Worm (Caenorhabditis elegans) whole organism, midembryonic: Measurements from ENCODE around the gene F23F1.6.

Experiments
- T22C8.4 ChIP-seq: fragments of 200-800 bp; sonication (Bioruptor generic); IDR thresholded peaks from 2 replicates; pipeline ENCODE4 v1.3.6; 2022; ENCODE audit warnings: missing genetic modification characterization, missing compliant biosample characterization
- cog-1 ChIP-seq: sonication (generic microtip); optimal IDR thresholded peaks from 2 replicates; lab custom pipeline; 2016; ENCODE audit warnings: missing genetic modification characterization, missing compliant biosample characterization
- flt-1 ChIP-seq: fragments of 200-800 bp; sonication (Bioruptor generic); IDR thresholded peaks from 2 replicates; pipeline ENCODE4 v1.3.6; 2022; ENCODE audit warnings: missing genetic modification characterization, missing compliant biosample characterization
- klf-2 ChIP-seq: fragments of 200-800 bp; sonication (Bioruptor generic); conservative IDR thresholded peaks from 2 replicates; pipeline ENCODE4 v1.3.6; 2022; ENCODE audit warnings: missing genetic modification reagents, missing genetic modification characterization, missing compliant biosample characterization
- med-1 ChIP-seq: sonication (generic microtip); optimal IDR thresholded peaks from 2 replicates; lab custom pipeline; 2017; ENCODE audit warnings: missing genetic modification characterization, mild to moderate bottlenecking, missing compliant biosample characterization, antibody characterized with exemption, missing genetic modification reagents; ENCODE audit not compliant: insufficient read depth
- ref-1 ChIP-seq: fragments of 200-800 bp; sonication (Bioruptor generic); conservative IDR thresholded peaks from 2 replicates; pipeline ENCODE4 v1.3.6; 2022; ENCODE audit warnings: missing genetic modification reagents, missing genetic modification characterization, missing compliant biosample characterization
- tab-1 ChIP-seq: fragments of 200-800 bp; sonication (Bioruptor generic); IDR thresholded peaks from 2 replicates; pipeline ENCODE4 v1.3.6; 2022; ENCODE audit warnings: missing genetic modification characterization, missing compliant biosample characterization
- ztf-23 ChIP-seq: fragments of 200-800 bp; sonication (Bioruptor generic); IDR thresholded peaks from 2 replicates; pipeline ENCODE4 v1.3.6; 2022; ENCODE audit warnings: missing genetic modification reagents, missing genetic modification characterization, missing compliant biosample characterization
- ztf-29 ChIP-seq: fragments of 200-800 bp; sonication (Bioruptor generic); IDR thresholded peaks from 2 replicates; pipeline ENCODE4 v1.3.6; 2022; ENCODE audit warnings: missing genetic modification reagents, missing genetic modification characterization, missing compliant biosample characterization

F23F1.6 gene

DNA sequence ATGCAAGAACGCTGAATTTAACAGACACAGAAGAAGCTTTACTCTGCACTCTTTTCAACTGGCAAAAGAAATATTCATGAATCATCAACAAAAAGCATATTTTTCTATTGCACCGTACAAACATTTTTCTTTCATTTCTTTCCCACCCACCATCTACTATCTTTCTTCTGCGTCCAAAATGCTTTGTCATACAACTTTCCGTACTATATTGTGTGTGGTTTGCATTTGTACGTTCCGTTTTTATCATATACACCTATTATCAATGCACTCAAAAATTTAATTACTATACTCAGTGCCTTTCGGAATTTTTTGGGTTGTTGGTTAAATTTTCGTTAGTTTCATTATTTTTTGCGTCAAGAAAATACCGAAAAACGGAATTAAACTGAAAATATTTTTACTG, 30.6 kb upstream of the F23F1.6 start:
- TF ChIP-seq med-1 (GFP tag; lab: Kevin White, UChicago) = no peak
- TF ChIP-seq klf-2 (GFP tag; lab: Robert Waterston, UW) = no peak
- no peak for TF ChIP-seq flt-1 (GFP tag; lab: Robert Waterston, UW)
- no peak for TF ChIP-seq cog-1 (tag; lab: Kevin White, UChicago)
- no peak for TF ChIP-seq ztf-29
- no peak for TF ChIP-seq ztf-23 (GFP tag; lab: Robert Waterston, UW)
- no peak for TF ChIP-seq ref-1 (GFP tag; lab: Robert Waterston, UW)

DNA sequence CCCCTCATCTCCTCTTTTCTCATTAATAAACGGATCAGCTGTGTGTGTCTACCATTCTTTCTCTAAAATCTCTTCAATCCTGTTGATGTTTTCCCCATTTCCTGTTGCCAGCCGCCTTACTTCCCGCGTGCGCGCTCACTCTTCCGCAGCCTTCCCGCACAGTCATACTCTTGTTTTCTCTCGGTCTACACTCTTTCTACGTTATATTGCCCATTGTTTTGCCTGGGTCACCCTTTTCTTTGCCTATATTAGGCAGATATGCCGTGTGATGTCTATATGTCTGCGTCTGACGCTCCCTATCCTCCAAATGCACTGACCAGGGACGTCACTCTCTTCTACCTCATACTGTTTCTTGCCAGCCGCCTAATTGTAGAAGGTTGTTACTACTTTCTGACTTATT, 29.2 kb upstream of the F23F1.6 start:
- peak; percentile 62; the same call in 1 of the 2 replicates for TF ChIP-seq flt-1 (GFP tag; lab: Robert Waterston, UW)
- peak; percentile 90 for TF ChIP-seq cog-1 (tag; lab: Kevin White, UChicago)
- no peak for TF ChIP-seq med-1 (GFP tag; lab: Kevin White, UChicago)

- TF ChIP-seq T22C8.4 (no peak), cog-1 (tag; lab: Kevin White, UChicago) (no peak), ref-1 (GFP tag; lab: Robert Waterston, UW) (no peak), flt-1 (GFP tag; lab: Robert Waterston, UW) (no peak), med-1 (GFP tag; lab: Kevin White, UChicago) (no peak), klf-2 (GFP tag; lab: Robert Waterston, UW) (no peak), ztf-23 (GFP tag; lab: Robert Waterston, UW) (no peak), tab-1 (no peak), ztf-29 (no peak)
Measured at ce11 chrII:65484-65883, 28.4 kb upstream of the F23F1.6 start.

DNA sequence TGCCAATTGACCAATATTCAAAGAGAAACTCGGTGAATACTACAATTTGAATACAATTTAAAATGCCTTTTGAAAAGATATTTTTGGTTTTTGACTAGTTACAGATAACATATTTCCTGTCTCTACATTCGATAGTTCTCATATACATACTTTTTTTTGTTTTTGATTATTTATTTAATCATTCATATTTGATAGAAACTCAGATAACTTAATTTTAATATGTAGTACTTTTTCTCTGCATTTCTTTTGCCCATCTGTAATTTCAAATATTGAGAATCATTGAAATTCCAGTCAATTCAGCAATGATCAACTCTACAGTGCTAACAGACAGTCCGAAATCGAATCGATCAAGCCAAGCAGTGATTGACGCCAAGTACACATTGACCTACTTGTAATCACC, 23.9 kb upstream of the F23F1.6 start, which contains the start of gene C23H3.2:
TSS of gene C23H3.2 (plus strand) at position 301 of the 400 bp plus-strand sequence.
- TF ChIP-seq flt-1 (GFP tag; lab: Robert Waterston, UW) (no peak), cog-1 (tag; lab: Kevin White, UChicago) (no peak), T22C8.4 (no peak), ref-1 (GFP tag; lab: Robert Waterston, UW) (no peak), tab-1 (no peak), med-1 (GFP tag; lab: Kevin White, UChicago) (no peak), ztf-23 (GFP tag; lab: Robert Waterston, UW) (no peak), klf-2 (GFP tag; lab: Robert Waterston, UW) (no peak), ztf-29 (no peak)

DNA sequence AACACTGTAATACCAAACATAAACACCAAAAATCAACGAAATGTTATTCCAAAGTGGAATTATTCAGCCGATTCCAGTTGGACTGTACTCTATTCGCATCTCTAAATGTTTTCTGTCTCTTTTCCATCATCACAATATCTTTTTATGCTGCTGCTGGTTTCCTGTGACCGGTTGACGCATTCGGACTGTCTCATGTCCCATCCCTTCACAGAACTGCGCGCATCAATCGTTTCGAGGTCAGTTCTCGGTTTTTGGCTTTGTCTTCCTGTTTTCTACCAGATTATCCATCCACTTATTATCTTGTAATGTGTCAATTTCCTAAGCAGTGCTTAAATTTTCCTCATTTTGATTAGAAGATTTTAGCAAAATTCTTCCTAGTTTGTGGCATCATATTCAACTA, 22.9 kb upstream of the F23F1.6 start:
- TF ChIP-seq ref-1 (GFP tag; lab: Robert Waterston, UW) (no peak), cog-1 (tag; lab: Kevin White, UChicago) (no peak), klf-2 (GFP tag; lab: Robert Waterston, UW) (no peak), med-1 (GFP tag; lab: Kevin White, UChicago) (no peak), T22C8.4 (no peak), flt-1 (GFP tag; lab: Robert Waterston, UW) (no peak), tab-1 (no peak), ztf-23 (GFP tag; lab: Robert Waterston, UW) (no peak), ztf-29 (no peak)

- TF ChIP-seq ztf-29 (no peak), ref-1 (GFP tag; lab: Robert Waterston, UW) (no peak), ztf-23 (GFP tag; lab: Robert Waterston, UW) (no peak), tab-1 (no peak), cog-1 (tag; lab: Kevin White, UChicago) (no peak), med-1 (GFP tag; lab: Kevin White, UChicago) (no peak), flt-1 (GFP tag; lab: Robert Waterston, UW) (no peak), T22C8.4 (no peak), klf-2 (GFP tag; lab: Robert Waterston, UW) (no peak)
Measured at ce11 chrII:57873-58272, 20.8 kb upstream of the F23F1.6 start.

DNA sequence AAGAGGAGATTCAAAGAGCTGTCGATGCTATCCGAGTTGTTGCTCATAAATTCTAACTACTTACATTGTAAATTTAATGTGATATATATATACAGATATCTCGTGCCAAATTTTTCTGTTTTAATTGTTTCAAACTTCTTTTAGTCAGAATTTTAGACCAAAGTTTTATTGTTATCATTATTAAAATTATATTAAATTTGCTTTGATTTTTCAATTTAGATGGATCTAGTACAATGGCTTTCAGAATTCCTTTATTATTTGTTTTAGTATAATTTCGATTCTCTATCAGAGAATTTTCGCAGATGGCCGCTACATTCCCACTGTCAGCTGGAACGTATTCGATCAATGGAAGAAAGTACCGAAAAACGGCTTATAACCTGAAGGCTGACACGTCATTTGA, 20.3 kb upstream of the F23F1.6 start, which contains the start of gene ascc-1:
TSS of gene ascc-1 (plus strand) at position 301 of the 400 bp plus-strand sequence.
- TF ChIP-seq T22C8.4 (no peak), ztf-29 (no peak)

DNA sequence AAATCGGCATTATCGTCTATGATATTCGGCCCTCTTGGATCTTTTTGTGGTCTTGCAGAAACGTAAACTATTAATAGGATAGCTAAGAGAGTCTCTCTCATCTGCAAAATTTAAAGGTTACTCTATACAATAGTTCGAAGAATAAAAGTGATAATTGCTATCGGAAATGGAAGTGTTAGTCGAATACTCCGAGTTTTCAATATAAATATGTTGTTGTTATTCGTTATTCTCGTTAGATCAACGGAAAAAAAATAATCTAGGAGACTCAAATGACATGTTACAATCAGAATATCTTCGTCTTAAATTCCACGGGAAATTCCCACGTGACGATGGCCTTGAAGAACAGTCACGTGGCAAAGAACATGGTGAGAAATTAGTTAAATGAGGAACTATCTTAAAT, 18.1 kb upstream of the F23F1.6 start, which contains the start of gene tre-5:
TSS of gene tre-5 (minus strand) at position 101 of the 400 bp plus-strand sequence.
- no peak for TF ChIP-seq tab-1
- no peak for TF ChIP-seq T22C8.4
- no peak for TF ChIP-seq ztf-23 (GFP tag; lab: Robert Waterston, UW)
- no peak for TF ChIP-seq ref-1 (GFP tag; lab: Robert Waterston, UW)
- TF ChIP-seq klf-2 (GFP tag; lab: Robert Waterston, UW) = no peak
- TF ChIP-seq ztf-29 = no peak
- no peak for TF ChIP-seq flt-1 (GFP tag; lab: Robert Waterston, UW)
- no peak for TF ChIP-seq med-1 (GFP tag; lab: Kevin White, UChicago)
- TF ChIP-seq cog-1 (tag; lab: Kevin White, UChicago) = no peak

DNA sequence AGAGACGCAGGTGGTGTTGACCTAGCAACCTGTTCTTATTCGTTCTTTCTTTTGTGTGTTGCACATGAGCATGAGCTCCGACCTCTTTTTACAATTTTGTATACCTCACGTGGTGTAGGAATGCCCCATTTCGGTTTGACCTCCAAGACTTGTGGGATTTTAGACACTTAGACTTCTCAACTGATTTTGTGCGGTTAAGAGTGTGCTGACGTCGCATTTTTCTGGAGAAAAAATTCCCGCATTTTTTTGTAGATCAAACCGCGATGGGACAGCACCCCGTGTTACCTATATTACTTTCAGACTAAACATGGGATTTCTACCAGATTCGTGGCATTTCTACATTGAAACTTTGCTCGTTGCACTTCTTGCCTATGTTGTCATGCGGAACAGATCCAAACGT, 14.2 kb upstream of the F23F1.6 start, which contains the start of gene sptl-1:
TSS of gene sptl-1 (plus strand) at position 301 of the 400 bp plus-strand sequence.
- no peak for TF ChIP-seq klf-2 (GFP tag; lab: Robert Waterston, UW)
- TF ChIP-seq ztf-29 = no peak
- TF ChIP-seq cog-1 (tag; lab: Kevin White, UChicago) = no peak
- TF ChIP-seq med-1 (GFP tag; lab: Kevin White, UChicago) = no peak
- TF ChIP-seq ztf-23 (GFP tag; lab: Robert Waterston, UW) = no peak
- TF ChIP-seq flt-1 (GFP tag; lab: Robert Waterston, UW) = no peak
- TF ChIP-seq T22C8.4 = no peak
- no peak for TF ChIP-seq ref-1 (GFP tag; lab: Robert Waterston, UW)
- TF ChIP-seq tab-1 = no peak

ce11 chrII:50862-51261, 13.7 kb upstream of the F23F1.6 start:
- TF ChIP-seq flt-1 (GFP tag; lab: Robert Waterston, UW) (no peak), T22C8.4 (no peak), ref-1 (GFP tag; lab: Robert Waterston, UW) (no peak), klf-2 (GFP tag; lab: Robert Waterston, UW) (no peak)
